Fruit fly (Drosophila melanogaster) whole organism, embryonic: ENCODE data around the gene Npc2a.

ENCODE experiments used
- CG10321 ChIP-seq: fragments of 200-800 bp; sonication (Bioruptor generic); IDR thresholded peaks from 2 replicates; pipeline ENCODE4 v1.3.6; 2022; ENCODE audit warnings: missing biosample characterization, missing genetic modification characterization
- CG10565 ChIP-seq: fragments of 200-800 bp; sonication (Bioruptor generic); optimal IDR thresholded peaks from 3 replicates; lab custom pipeline; 2016; ENCODE audit warnings: missing biosample characterization, mild to moderate bottlenecking, missing genetic modification characterization
- CG10979 ChIP-seq: fragments of 200-800 bp; sonication (Bioruptor generic); optimal IDR thresholded peaks from 2 replicates; lab custom pipeline; 2018; ENCODE audit warnings: missing biosample characterization, mild to moderate bottlenecking, missing genetic modification characterization, moderate library complexity
- CG12769 ChIP-seq: fragments of 200-800 bp; sonication (Bioruptor generic); optimal IDR thresholded peaks from 2 replicates; lab custom pipeline; 2019; ENCODE audit warnings: missing biosample characterization, mild to moderate bottlenecking, missing genetic modification characterization, moderate library complexity
- CG13123 ChIP-seq: fragments of 200-800 bp; sonication (Bioruptor generic); optimal IDR thresholded peaks from 2 replicates; lab custom pipeline; 2016; ENCODE audit warnings: missing biosample characterization, missing genetic modification characterization
- CG14667 ChIP-seq: fragments of 200-800 bp; sonication (Bioruptor generic); IDR thresholded peaks from 2 replicates; pipeline ENCODE4 v1.3.6; 2022; ENCODE audit warnings: missing biosample characterization, missing genetic modification characterization
- CG15073 ChIP-seq: fragments of 200-800 bp; sonication (Bioruptor generic); optimal IDR thresholded peaks from 2 replicates; lab custom pipeline; 2016; ENCODE audit warnings: missing biosample characterization, missing genetic modification characterization
- CG1603 ChIP-seq: fragments of 200-800 bp; sonication (Bioruptor generic); optimal IDR thresholded peaks from 2 replicates; lab custom pipeline; 2019; ENCODE audit warnings: missing biosample characterization, mild to moderate bottlenecking, missing genetic modification characterization, moderate library complexity
- CG16813 ChIP-seq: fragments of 200-800 bp; sonication (Bioruptor generic); IDR thresholded peaks from 3 replicates; pipeline ENCODE4 v1.3.6; 2022; ENCODE audit warnings: missing biosample characterization, missing genetic modification characterization; ENCODE audit not compliant: partially characterized antibody
- CG17328 ChIP-seq: fragments of 200-800 bp; sonication (Bioruptor generic); IDR thresholded peaks from 2 replicates; pipeline ENCODE4 v1.3.6; 2022; ENCODE audit warnings: missing biosample characterization, missing genetic modification characterization
- CG17829 ChIP-seq: fragments of 200-800 bp; optimal IDR thresholded peaks from 2 replicates; lab custom pipeline; 2019; ENCODE audit warnings: missing biosample characterization, mild to moderate bottlenecking, missing genetic modification characterization, moderate library complexity
- CG2712 ChIP-seq: fragments of 200-800 bp; optimal IDR thresholded peaks from 3 replicates; lab custom pipeline; 2019; ENCODE audit warnings: missing biosample characterization, mild to moderate bottlenecking, missing genetic modification characterization, moderate library complexity
- CG3838 ChIP-seq: fragments of 200-800 bp; sonication (Bioruptor generic); optimal IDR thresholded peaks from 3 replicates; lab custom pipeline; 2016; ENCODE audit warnings: missing biosample characterization, missing genetic modification characterization
- CG43689 ChIP-seq: fragments of 200-800 bp; sonication (Bioruptor generic); IDR thresholded peaks from 2 replicates; pipeline ENCODE4 v1.3.6; 2022; ENCODE audit warnings: missing biosample characterization, missing genetic modification characterization
- CG4707 ChIP-seq: fragments of 200-800 bp; sonication (Bioruptor generic); optimal IDR thresholded peaks from 2 replicates; lab custom pipeline; 2018; ENCODE audit warnings: missing biosample characterization, mild to moderate bottlenecking, missing genetic modification characterization, moderate library complexity
- CG7556 ChIP-seq: fragments of 200-800 bp; sonication (Bioruptor generic); optimal IDR thresholded peaks from 2 replicates; lab custom pipeline; 2017; ENCODE audit warnings: missing biosample characterization, mild to moderate bottlenecking, missing genetic modification characterization
- D ChIP-seq, 2 experiments: fragments of 200-800 bp in 1 of 2; fragments of >200 bp in 1 of 2; sonication (Bioruptor generic) in 1 of 2; optimal IDR thresholded peaks; 2 replicates in 1 of 2; 3 replicates in 1 of 2; lab custom pipeline; 2017; ENCODE audit warnings: mild to moderate bottlenecking in 1 of 2, missing biosample characterization in 1 of 2, missing genetic modification characterization in 1 of 2, missing genetic modification reagents in 1 of 2
- Dad ChIP-seq: fragments of 200-800 bp; sonication (Bioruptor generic); optimal IDR thresholded peaks from 3 replicates; lab custom pipeline; 2016; ENCODE audit warnings: missing biosample characterization, missing genetic modification characterization
- E2f2 ChIP-seq: fragments of 200-800 bp; sonication (Bioruptor generic); IDR thresholded peaks from 2 replicates; pipeline ENCODE4 v1.3.6; 2022; ENCODE audit warnings: missing biosample characterization, missing genetic modification characterization
- Mad ChIP-seq: fragments of 200-800 bp; sonication (Bioruptor generic); optimal IDR thresholded peaks from 2 replicates; lab custom pipeline; 2016; ENCODE audit warnings: missing biosample characterization, missing genetic modification characterization
- Nf-YB ChIP-seq: fragments of 200-800 bp; sonication (Bioruptor generic); optimal IDR thresholded peaks from 3 replicates; lab custom pipeline; 2019; ENCODE audit warnings: missing biosample characterization, mild to moderate bottlenecking, missing genetic modification characterization, moderate library complexity
- Ptx1 ChIP-seq: fragments of 200-800 bp; sonication (Bioruptor generic); IDR thresholded peaks from 2 replicates; pipeline ENCODE4 v1.3.6; 2022; ENCODE audit warnings: missing biosample characterization, missing genetic modification characterization
- Rfx ChIP-seq: fragments of 200-800 bp; sonication (Bioruptor generic); IDR thresholded peaks from 2 replicates; pipeline ENCODE4 v1.3.6; 2022; ENCODE audit warnings: missing biosample characterization, missing genetic modification characterization
- Xrp1 ChIP-seq: fragments of 200-800 bp; sonication (Bioruptor generic); IDR thresholded peaks from 2 replicates; pipeline ENCODE4 v1.3.6; 2022; ENCODE audit warnings: missing biosample characterization, missing genetic modification characterization
- bbx ChIP-seq: fragments of 200-800 bp; sonication (Bioruptor generic); IDR thresholded peaks from 2 replicates; pipeline ENCODE4 v1.3.6; 2022; ENCODE audit warnings: missing biosample characterization, missing genetic modification characterization; ENCODE audit not compliant: partially characterized antibody
- caup ChIP-seq: fragments of 200-800 bp; sonication (Bioruptor generic); optimal IDR thresholded peaks from 3 replicates; lab custom pipeline; 2017; ENCODE audit warnings: missing biosample characterization, mild to moderate bottlenecking, missing genetic modification characterization, moderate library complexity; ENCODE audit not compliant: severe bottlenecking
- cg ChIP-seq: fragments of 200-800 bp; sonication (Bioruptor generic); optimal IDR thresholded peaks from 3 replicates; lab custom pipeline; 2019; ENCODE audit warnings: missing biosample characterization, mild to moderate bottlenecking, missing genetic modification characterization, moderate library complexity
- chif ChIP-seq, 2 experiments: fragments of 200-800 bp; sonication (Bioruptor generic); optimal IDR thresholded peaks; 3 replicates each; lab custom pipeline; 2016; ENCODE audit warnings: missing biosample characterization in 2 of 2, missing genetic modification characterization in 2 of 2
- esg ChIP-seq: fragments of 200-800 bp; sonication (Bioruptor generic); conservative IDR thresholded peaks from 2 replicates; pipeline ENCODE4 v1.3.6; 2022; ENCODE audit warnings: missing biosample characterization, missing genetic modification characterization
- gro ChIP-seq: fragments of 200-800 bp; sonication (Bioruptor generic); optimal IDR thresholded peaks from 2 replicates; lab custom pipeline; 2016; ENCODE audit warnings: missing biosample characterization, missing genetic modification characterization
- hbn ChIP-seq: fragments of 200-800 bp; sonication (Bioruptor generic); IDR thresholded peaks from 2 replicates; pipeline ENCODE4 v1.3.6; 2022; ENCODE audit warnings: missing biosample characterization, missing genetic modification characterization; ENCODE audit not compliant: partially characterized antibody
- ind ChIP-seq: fragments of 200-800 bp; sonication (Bioruptor generic); optimal IDR thresholded peaks from 3 replicates; lab custom pipeline; 2016; ENCODE audit warnings: missing biosample characterization, missing genetic modification characterization
- insv ChIP-seq, 2 experiments: fragments of 200-800 bp; sonication (Bioruptor generic); optimal IDR thresholded peaks; 3 replicates each; lab custom pipeline; 2016 to 2018; ENCODE audit warnings: missing biosample characterization in 2 of 2, missing genetic modification characterization in 2 of 2
- kay ChIP-seq: fragments of 200-800 bp; sonication (Bioruptor generic); optimal IDR thresholded peaks from 2 replicates; lab custom pipeline; 2016; ENCODE audit warnings: missing biosample characterization, missing genetic modification characterization
- knrl ChIP-seq: fragments of 200-800 bp; sonication (Bioruptor generic); IDR thresholded peaks from 3 replicates; pipeline ENCODE4 v1.3.6; 2022; ENCODE audit warnings: missing biosample characterization, missing genetic modification characterization; ENCODE audit not compliant: partially characterized antibody
- lola ChIP-seq, 3 experiments: fragments of >200 bp in 2 of 3; fragments of 200-800 bp in 1 of 3; sonication (Bioruptor generic) in 1 of 3; optimal IDR thresholded peaks; 2 replicates each; lab custom pipeline; 2017 to 2019; ENCODE audit warnings: missing biosample characterization in 3 of 3, missing genetic modification characterization in 3 of 3, mild to moderate bottlenecking in 1 of 3, moderate library complexity in 1 of 3
- luna ChIP-seq: fragments of 200-800 bp; sonication (Bioruptor generic); optimal IDR thresholded peaks from 2 replicates; lab custom pipeline; 2016; ENCODE audit warnings: missing biosample characterization, missing genetic modification characterization
- onecut ChIP-seq: fragments of 200-800 bp; sonication (Bioruptor generic); IDR thresholded peaks from 2 replicates; pipeline ENCODE4 v1.3.6; 2022; ENCODE audit warnings: missing biosample characterization, missing genetic modification characterization
- prd ChIP-seq, 3 experiments: fragments of >200 bp in 2 of 3; fragments of 200-800 bp in 1 of 3; sonication (Bioruptor generic) in 1 of 3; optimal IDR thresholded peaks in 2 of 3; IDR thresholded peaks in 1 of 3; 2 replicates in 2 of 3; 3 replicates in 1 of 3; pipeline versions ENCODE4 v1.3.6 to Lab custom; 2017 to 2022; ENCODE audit warnings: missing biosample characterization in 1 of 3, missing genetic modification characterization in 1 of 3
- pros ChIP-seq: fragments of 200-800 bp; sonication (Bioruptor generic); optimal IDR thresholded peaks from 3 replicates; lab custom pipeline; 2019; ENCODE audit warnings: missing biosample characterization, mild to moderate bottlenecking, missing genetic modification characterization, moderate library complexity
- pzg ChIP-seq: fragments of 200-800 bp; sonication (Bioruptor generic); optimal IDR thresholded peaks from 3 replicates; lab custom pipeline; 2018; ENCODE audit warnings: missing biosample characterization, mild to moderate bottlenecking, missing genetic modification characterization, moderate library complexity
- row ChIP-seq: fragments of 200-800 bp; sonication (Bioruptor generic); IDR thresholded peaks from 3 replicates; pipeline ENCODE4 v1.3.6; 2022; ENCODE audit warnings: missing biosample characterization, missing genetic modification characterization
- sens ChIP-seq: fragments of 200-800 bp; sonication (Bioruptor generic); peaks from one replicate; lab custom pipeline; 2016; ENCODE audit warnings: missing biosample characterization, missing genetic modification characterization
- sob ChIP-seq: fragments of 200-800 bp; sonication (Bioruptor generic); IDR thresholded peaks from 2 replicates; pipeline ENCODE4 v1.3.6; 2022; ENCODE audit warnings: missing biosample characterization, missing genetic modification characterization
- stc ChIP-seq: fragments of 200-800 bp; sonication (Bioruptor generic); IDR thresholded peaks from 2 replicates; pipeline ENCODE4 v1.3.6; 2022; ENCODE audit warnings: missing biosample characterization, missing genetic modification characterization
- tgo ChIP-seq: fragments of 200-800 bp; sonication (Bioruptor generic); IDR thresholded peaks from 3 replicates; pipeline ENCODE4 v1.3.6; 2022; ENCODE audit warnings: missing biosample characterization, missing genetic modification characterization
- ttk ChIP-seq: fragments of 200-800 bp; sonication (Bioruptor generic); IDR thresholded peaks from 2 replicates; pipeline ENCODE4 v2.1.2; 2022; ENCODE audit warnings: missing biosample characterization, missing genetic modification characterization
- zen ChIP-seq: fragments of 200-800 bp; sonication (Bioruptor generic); optimal IDR thresholded peaks from 3 replicates; lab custom pipeline; 2018; ENCODE audit warnings: missing biosample characterization, mild to moderate bottlenecking, missing genetic modification characterization, moderate library complexity

The Npc2a gene

dm6 chr2L:1954541-1954940 is 33.5 kb upstream of the Npc2a start (continued):
- TF ChIP-seq bbx (GFP tag; lab: Robert Waterston, UW) (0 out of 2 replicates have a peak, but pooled peaks have one; percentile 18), CG10321 (GFP tag; lab: Robert Waterston, UW) (peak; percentile 88), CG17829 (tag; lab: Kevin White, UChicago) (peak; percentile 4), CG3838 (GFP tag; lab: Kevin White, UChicago) (no peak), pros (peak; percentile 31), insv (GFP tag; optimal IDR thresholded peaks at IDR 0.05; lab: Kevin White, UChicago) (peak; percentile 69 to 96), knrl (GFP tag; lab: Robert Waterston, UW) (0 out of 3 replicates have a peak, but pooled peaks have one; percentile 20), sens (GFP tag; lab: Kevin White, UChicago) (peak; percentile 34), pzg (GFP tag; lab: Kevin White, UChicago) (no peak), cg (GFP tag; lab: Kevin White, UChicago) (peak; percentile 34), chif (GFP tag; optimal IDR thresholded peaks at IDR 0.05; lab: Kevin White, UChicago) (peak in 1 of 2 experiments; percentile 5), Nf-YB (GFP tag; lab: Kevin White, UChicago) (peak; percentile 95), CG15073 (GFP tag; lab: Kevin White, UChicago) (no peak), CG16813 (GFP tag; lab: Robert Waterston, UW) (peak; percentile 33; the same call in 1 of the 3 replicates), hbn (GFP tag; lab: Robert Waterston, UW) (no peak), zen (tag; lab: Kevin White, UChicago) (peak; percentile 31), ind (GFP tag; lab: Kevin White, UChicago) (no peak), Mad (no peak), E2f2 (no peak)

dm6 chr2L:1959420-1959819 is 28.7 kb upstream of the Npc2a start:
- TF ChIP-seq D (optimal IDR thresholded peaks at IDR 0.05; lab: Kevin White, UChicago) (no peak), D (GFP tag; optimal IDR thresholded peaks at IDR 0.05; lab: Kevin White, UChicago) (peak; percentile 17), caup (GFP tag; lab: Kevin White, UChicago) (no peak), ttk (0 out of 2 replicates have a peak, but pooled peaks have one; percentile 12), esg (peak; percentile 40; the same call in 1 of the 2 replicates), Rfx (GFP tag; lab: Robert Waterston, UW) (0 out of 2 replicates have a peak, but pooled peaks have one; percentile 9), luna (GFP tag; lab: Kevin White, UChicago) (no peak), CG13123 (GFP tag; lab: Kevin White, UChicago) (no peak), CG4707 (GFP tag; lab: Kevin White, UChicago) (no peak), onecut (GFP tag; lab: Robert Waterston, UW) (no peak), sob (peak; percentile 36; the same call in 1 of the 2 replicates), lola (GFP tag; optimal IDR thresholded peaks at IDR 0.05; lab: Kevin White, UChicago) (no peak), CG43689 (no peak), CG12769 (tag; lab: Kevin White, UChicago) (no peak), CG17328 (GFP tag; lab: Robert Waterston, UW) (peak; percentile 31; the same call in 1 of the 2 replicates), Dad (GFP tag; lab: Kevin White, UChicago) (no peak), Xrp1 (GFP tag; lab: Robert Waterston, UW) (peak; percentile 36; the same call in 1 of the 2 replicates), CG10565 (GFP tag; lab: Kevin White, UChicago) (no peak), CG14667 (no peak), CG2712 (tag; lab: Kevin White, UChicago) (peak; percentile 0), row (GFP tag; lab: Robert Waterston, UW) (peak; percentile 63), prd (optimal IDR thresholded peaks at IDR 0.05; lab: Kevin White, UChicago) (no peak), prd (GFP tag; IDR thresholded peaks at IDR 0.05; lab: Robert Waterston, UW) (peak; percentile 31; the same call in 1 of the 3 replicates), gro (GFP tag; lab: Kevin White, UChicago) (no peak), Ptx1 (GFP tag; lab: Robert Waterston, UW) (peak; percentile 55; the same call in 1 of the 2 replicates), tgo (GFP tag; lab: Robert Waterston, UW) (peak; percentile 52; the same call in 1 of the 3 replicates), CG10979 (peak; percentile 19), CG1603 (peak; percentile 52), CG7556 (GFP tag; lab: Kevin White, UChicago) (peak; percentile 4), kay (GFP tag; lab: Kevin White, UChicago) (no peak), stc (GFP tag; lab: Robert Waterston, UW) (no peak)
